Fruit fly (Drosophila melanogaster) whole organism, prepupa: ENCODE data around the gene alpha4GT2.

Experiments used
- CG10669 ChIP-seq: fragments of 200-800 bp; sonication (Bioruptor generic); optimal IDR thresholded peaks from 3 replicates; lab custom pipeline; 2018; ENCODE audit warnings: missing biosample characterization, mild to moderate bottlenecking, missing genetic modification characterization, moderate library complexity
- CG11762 ChIP-seq: fragments of 200-800 bp; sonication (Bioruptor generic); optimal IDR thresholded peaks from 3 replicates; lab custom pipeline; 2016; ENCODE audit warnings: missing biosample characterization, missing genetic modification characterization; ENCODE audit not compliant: insufficient read depth
- CG16779 ChIP-seq: fragments of 200-800 bp; sonication (Bioruptor generic); optimal IDR thresholded peaks from 3 replicates; lab custom pipeline; 2017; ENCODE audit warnings: missing biosample characterization, mild to moderate bottlenecking, missing genetic modification characterization
- CG32006 ChIP-seq: fragments of 200-800 bp; sonication (Bioruptor generic); optimal IDR thresholded peaks from 3 replicates; lab custom pipeline; 2017; ENCODE audit warnings: missing biosample characterization, mild to moderate bottlenecking, missing genetic modification characterization
- CG3919 ChIP-seq: fragments of 200-800 bp; sonication (Bioruptor generic); optimal IDR thresholded peaks from 3 replicates; lab custom pipeline; 2016; ENCODE audit warnings: missing biosample characterization, missing genetic modification characterization
- CG4318 ChIP-seq: fragments of 200-800 bp; sonication (Bioruptor generic); optimal IDR thresholded peaks from 3 replicates; lab custom pipeline; 2017; ENCODE audit warnings: missing biosample characterization, mild to moderate bottlenecking, missing genetic modification characterization
- CG6276 ChIP-seq: fragments of 200-800 bp; sonication (Bioruptor generic); optimal IDR thresholded peaks from 2 replicates; lab custom pipeline; 2017; ENCODE audit warnings: missing biosample characterization, mild to moderate bottlenecking, missing genetic modification characterization
- CG6792 ChIP-seq: fragments of 200-800 bp; sonication (Bioruptor generic); optimal IDR thresholded peaks from 3 replicates; lab custom pipeline; 2016; ENCODE audit warnings: missing biosample characterization, missing genetic modification characterization
- CG6808 ChIP-seq: fragments of 200-800 bp; sonication (Bioruptor generic); optimal IDR thresholded peaks from 3 replicates; lab custom pipeline; 2017; ENCODE audit warnings: missing biosample characterization, missing genetic modification characterization, mild to moderate bottlenecking, moderate library complexity, missing genetic modification reagents
- CG8119 ChIP-seq: fragments of 200-800 bp; sonication (Bioruptor generic); IDR thresholded peaks from 3 replicates; pipeline ENCODE4 v1.3.6; 2022; ENCODE audit warnings: missing biosample characterization, missing genetic modification characterization
- CG9139 ChIP-seq: fragments of 200-800 bp; sonication (Bioruptor generic); optimal IDR thresholded peaks from 3 replicates; lab custom pipeline; 2017; ENCODE audit warnings: missing biosample characterization, mild to moderate bottlenecking, missing genetic modification characterization
- Eip78C ChIP-seq: fragments of 200-800 bp; sonication (Bioruptor generic); peaks from one replicate; lab custom pipeline; 2016; ENCODE audit warnings: missing biosample characterization, missing genetic modification characterization
- Lpt ChIP-seq: fragments of 200-800 bp; sonication (Bioruptor generic); optimal IDR thresholded peaks from 3 replicates; lab custom pipeline; 2016; ENCODE audit warnings: missing biosample characterization, missing genetic modification characterization
- OdsH ChIP-seq: fragments of 200-800 bp; sonication (Bioruptor generic); optimal IDR thresholded peaks from 3 replicates; lab custom pipeline; 2016; ENCODE audit warnings: missing biosample characterization, missing genetic modification characterization
- Smox ChIP-seq: fragments of 200-800 bp; sonication (Bioruptor generic); optimal IDR thresholded peaks from 3 replicates; lab custom pipeline; 2016; ENCODE audit warnings: missing biosample characterization, missing genetic modification characterization
- Sox102F ChIP-seq: fragments of 200-800 bp; sonication (Bioruptor generic); optimal IDR thresholded peaks from 2 replicates; lab custom pipeline; 2016; ENCODE audit warnings: missing biosample characterization, mild to moderate bottlenecking, missing genetic modification characterization
- Sox14 ChIP-seq: fragments of 200-800 bp; sonication (Bioruptor generic); optimal IDR thresholded peaks from 3 replicates; lab custom pipeline; 2016; ENCODE audit warnings: missing biosample characterization, missing genetic modification characterization
- achi ChIP-seq: fragments of 200-800 bp; sonication (Bioruptor generic); optimal IDR thresholded peaks from 3 replicates; lab custom pipeline; 2016; ENCODE audit warnings: missing biosample characterization, missing genetic modification characterization
- cyc ChIP-seq: fragments of 200-800 bp; sonication (Bioruptor generic); optimal IDR thresholded peaks from 3 replicates; lab custom pipeline; 2016; ENCODE audit warnings: missing biosample characterization, missing genetic modification characterization
- dac ChIP-seq: fragments of 200-800 bp; sonication (Bioruptor generic); optimal IDR thresholded peaks from 2 replicates; lab custom pipeline; 2017; ENCODE audit warnings: missing biosample characterization, mild to moderate bottlenecking, missing genetic modification characterization
- eg ChIP-seq: fragments of 200-800 bp; sonication (Bioruptor generic); IDR thresholded peaks from 3 replicates; pipeline ENCODE4 v1.3.6; 2022; ENCODE audit warnings: missing biosample characterization, missing genetic modification characterization
- fd59A ChIP-seq: fragments of 200-800 bp; sonication (Bioruptor generic); optimal IDR thresholded peaks from 2 replicates; lab custom pipeline; 2017; ENCODE audit warnings: missing biosample characterization, mild to moderate bottlenecking, missing genetic modification characterization, missing genetic modification reagents
- lz ChIP-seq: fragments of 200-800 bp; sonication (Bioruptor generic); optimal IDR thresholded peaks from 3 replicates; lab custom pipeline; 2016; ENCODE audit warnings: missing biosample characterization, missing genetic modification characterization
- pdm3 ChIP-seq: fragments of 200-800 bp; sonication (Bioruptor generic); optimal IDR thresholded peaks from 3 replicates; lab custom pipeline; 2016; ENCODE audit warnings: missing biosample characterization, missing genetic modification characterization
- salr ChIP-seq, 2 experiments: fragments of 200-800 bp; sonication (Bioruptor generic); optimal IDR thresholded peaks; 3 replicates each; lab custom pipeline; 2016 to 2018; ENCODE audit warnings: missing biosample characterization in 2 of 2, missing genetic modification characterization in 2 of 2, mild to moderate bottlenecking in 1 of 2
- spab ChIP-seq: fragments of 200-800 bp; sonication (Bioruptor generic); optimal IDR thresholded peaks from 2 replicates; lab custom pipeline; 2017; ENCODE audit warnings: missing biosample characterization, mild to moderate bottlenecking, missing genetic modification characterization, missing genetic modification reagents
- ss ChIP-seq, 2 experiments: fragments of 200-800 bp; sonication (Bioruptor generic); optimal IDR thresholded peaks; 2 replicates in 1 of 2; 3 replicates in 1 of 2; lab custom pipeline; 2017 to 2018; ENCODE audit warnings: mild to moderate bottlenecking in 2 of 2, missing biosample characterization in 2 of 2, missing genetic modification characterization in 2 of 2, moderate library complexity in 1 of 2
- topi ChIP-seq: fragments of 200-800 bp; sonication (Bioruptor generic); optimal IDR thresholded peaks from 3 replicates; lab custom pipeline; 2016; ENCODE audit warnings: missing biosample characterization, missing genetic modification characterization

Gene alpha4GT2

dm6 chr3R:25810796-25811195 lies 21.2 kb upstream of the alpha4GT2 start, which contains the start of gene CG5024:
Gene CG5024, plus strand, starts transcription at chr3R:25811096.
- TF ChIP-seq CG6792 (no peak), pdm3 (GFP tag; lab: Kevin White, UChicago) (no peak), lz (GFP tag; lab: Kevin White, UChicago) (no peak), CG11762 (no peak), ss (GFP tag; optimal IDR thresholded peaks at IDR 0.05; lab: Kevin White, UChicago) (no peak), topi (GFP tag; lab: Kevin White, UChicago) (no peak), CG4318 (GFP tag; lab: Kevin White, UChicago) (no peak), CG32006 (GFP tag; lab: Kevin White, UChicago) (no peak), CG16779 (tag; lab: Kevin White, UChicago) (no peak), CG6276 (GFP tag; lab: Kevin White, UChicago) (no peak), Smox (GFP tag; lab: Kevin White, UChicago) (no peak)

dm6 chr3R:25811611-25812010 lies 20.4 kb upstream of the alpha4GT2 start, which contains the start of the genes Acam and CG17770:
Gene Acam, plus strand, starts transcription at chr3R:25811911.
Gene CG17770, plus strand, starts transcription at chr3R:25811911.
- TF ChIP-seq CG32006 (GFP tag; lab: Kevin White, UChicago) (no peak), fd59A (GFP tag; lab: Kevin White, UChicago) (no peak), CG11762 (no peak), CG10669 (GFP tag; lab: Kevin White, UChicago) (no peak), Lpt (GFP tag; lab: Kevin White, UChicago) (no peak), CG9139 (GFP tag; lab: Kevin White, UChicago) (no peak), salr (GFP tag; optimal IDR thresholded peaks at IDR 0.05; lab: Kevin White, UChicago) (no peak), eg (no peak), dac (GFP tag; lab: Kevin White, UChicago) (no peak), CG16779 (tag; lab: Kevin White, UChicago) (no peak), Sox102F (no peak), pdm3 (GFP tag; lab: Kevin White, UChicago) (no peak)

DNA sequence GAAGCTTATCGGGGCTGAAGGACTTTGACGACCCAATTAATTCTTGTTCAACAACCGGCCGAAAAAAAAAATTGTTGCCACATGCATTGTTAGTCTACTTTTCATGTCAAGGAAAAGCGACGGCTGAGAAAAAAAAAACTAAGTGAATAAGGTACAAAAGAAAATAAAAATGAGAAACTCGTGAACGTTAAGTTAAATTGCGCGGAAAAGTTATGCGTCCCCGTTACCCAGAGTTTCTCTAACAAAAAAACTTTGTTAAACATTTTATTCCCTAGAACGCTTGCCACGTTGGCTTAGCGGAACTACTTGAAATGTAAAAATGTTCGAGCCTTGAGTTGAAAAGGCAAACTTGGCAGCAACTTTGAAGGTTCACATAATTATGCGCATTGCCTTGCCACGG lies 16.9 kb upstream of the alpha4GT2 start, which contains the start of gene CG14354:
Gene CG14354 (plus strand): TSS at position 301 of the 400 bp plus-strand sequence.
- TF ChIP-seq topi (GFP tag; lab: Kevin White, UChicago) (no peak), OdsH (GFP tag; lab: Kevin White, UChicago) (no peak), Eip78C (no peak)

DNA sequence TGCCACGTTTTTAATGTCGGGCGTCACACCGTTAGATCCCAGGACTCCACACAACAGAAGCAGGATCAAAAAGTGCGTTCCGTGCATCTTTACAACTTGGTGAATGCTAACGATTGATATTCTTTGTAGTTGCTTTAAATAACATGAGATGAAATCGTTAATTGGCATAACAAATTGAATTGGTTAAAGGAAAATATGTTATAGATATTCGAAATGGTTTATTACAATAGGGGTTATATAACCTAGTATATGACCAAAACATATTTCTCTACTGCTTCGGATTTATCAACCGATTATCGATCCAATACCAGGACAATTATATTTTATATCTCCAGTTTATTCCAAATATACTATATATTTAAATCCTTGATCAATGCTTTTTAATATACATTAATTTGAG lies 2.4 kb upstream of the alpha4GT2 start, which contains the start of gene Mst57Dc:
Gene Mst57Dc (minus strand): TSS at position 101 of the 400 bp plus-strand sequence.
- TF ChIP-seq Sox14 (GFP tag; lab: Kevin White, UChicago) (no peak), CG3919 (GFP tag; lab: Kevin White, UChicago) (no peak), spab (GFP tag; lab: Kevin White, UChicago) (no peak)

dm6 chr3R:25830128-25830527 lies 1.9 kb upstream of the alpha4GT2 start, which contains the start of gene Sfp96F:
Gene Sfp96F, minus strand, starts transcription at chr3R:25830228.
- TF ChIP-seq CG10669 (GFP tag; lab: Kevin White, UChicago) (no peak), spab (GFP tag; lab: Kevin White, UChicago) (no peak)

DNA sequence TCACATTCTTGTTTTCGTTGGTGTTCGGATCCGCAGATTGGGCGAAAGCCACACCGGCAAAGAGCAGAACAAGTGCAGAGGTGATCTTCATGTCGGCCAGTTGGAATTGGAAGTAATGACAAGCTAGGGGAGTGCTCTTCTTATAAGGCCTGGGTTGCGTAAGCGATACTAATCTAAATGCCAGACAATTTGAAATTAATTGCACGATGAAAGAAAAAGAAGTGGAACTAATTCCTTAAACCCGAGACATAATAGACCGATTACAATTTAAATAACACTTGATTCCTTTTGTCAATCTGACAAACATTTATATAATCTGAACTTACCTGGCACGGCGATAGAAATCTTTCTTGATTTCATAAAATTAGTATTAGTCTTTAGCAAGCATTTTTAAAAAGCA lies 1.2 kb upstream of the alpha4GT2 start, which contains the start of gene Mst57Db:
Gene Mst57Db (minus strand): TSS at position 101 of the 400 bp plus-strand sequence.
- no peak for TF ChIP-seq CG6808 (GFP tag; lab: Kevin White, UChicago)
- TF ChIP-seq achi (GFP tag; lab: Kevin White, UChicago): no peak
- no peak for TF ChIP-seq cyc (GFP tag; lab: Kevin White, UChicago)
- no peak for TF ChIP-seq CG8119 (GFP tag; lab: Robert Waterston, UW)
- TF ChIP-seq, all 60 proteins: peak for 0
